Fruit fly (Drosophila melanogaster) whole organism: ENCODE results near the gene Ir7d.

ENCODE experiments used
- CG8478 ChIP-seq: fragments of >200 bp; optimal IDR thresholded peaks from 2 replicates; lab custom pipeline; 2018; ENCODE audit warnings: inconsistent platforms
- Dll ChIP-seq: fragments of >200 bp; optimal IDR thresholded peaks from 2 replicates; lab custom pipeline; 2017
- EcR ChIP-seq, 2 experiments: fragments of >200 bp; optimal IDR thresholded peaks; 2 replicates each; lab custom pipeline; 2017; ENCODE audit warnings: missing biosample characterization in 2 of 2, missing genetic modification characterization in 2 of 2, missing genetic modification reagents in 2 of 2
- pan ChIP-seq: fragments of >200 bp; optimal IDR thresholded peaks from 2 replicates; lab custom pipeline; 2017
- psq ChIP-seq: fragments of >200 bp; optimal IDR thresholded peaks from 2 replicates; lab custom pipeline; 2017
- usp ChIP-seq: fragments of >200 bp; optimal IDR thresholded peaks from 2 replicates; lab custom pipeline; 2017; ENCODE audit warnings: missing biosample characterization, missing genetic modification characterization, mixed read lengths

Gene Ir7d

dm6 chrX:7857873-7858272 lies 20.8 kb downstream of the Ir7d start, which contains the start of gene CG1409:
CG1409 (plus strand) TSS chrX:7858173.
- no peak for TF ChIP-seq psq (lab: Kevin White, UChicago)
- TF ChIP-seq CG8478 (lab: Kevin White, UChicago): no peak
- TF ChIP-seq EcR (GFP tag; optimal IDR thresholded peaks at IDR 0.05; lab: Kevin White, UChicago): no peak
- no peak for TF ChIP-seq Dll (lab: Kevin White, UChicago)
- no peak for TF ChIP-seq pan
- no peak for TF ChIP-seq usp

DNA sequence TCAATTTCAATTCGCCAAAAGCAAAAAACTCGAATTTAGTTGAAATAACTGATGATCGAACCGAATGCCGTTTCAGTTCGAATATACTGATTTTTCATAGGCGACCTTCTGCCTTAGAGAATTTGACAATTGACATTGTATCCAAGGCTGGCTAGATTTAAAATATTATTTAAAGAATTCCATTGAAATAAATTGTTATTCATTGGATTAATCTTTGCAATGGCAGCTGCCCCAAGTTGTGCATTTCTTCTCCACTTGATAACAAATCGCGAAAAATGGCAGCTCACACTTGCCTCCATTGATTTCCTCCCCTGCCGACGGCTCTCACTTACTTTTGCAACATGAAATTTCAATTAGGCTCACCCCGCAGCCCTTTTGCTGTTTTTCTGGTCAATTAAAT lies 24.5 kb downstream of the Ir7d start, which contains the start of gene CG10920:
Gene CG10920 (minus strand): TSS at position 101 of the 400 bp plus-strand sequence.
- TF ChIP-seq EcR (GFP tag; optimal IDR thresholded peaks at IDR 0.05; lab: Kevin White, UChicago) (no peak), pan (no peak), Dll (lab: Kevin White, UChicago) (no peak), usp (no peak), CG8478 (lab: Kevin White, UChicago) (no peak), psq (lab: Kevin White, UChicago) (no peak)
